Worm (Caenorhabditis elegans) whole organism, L2 larva: ENCODE measurements around the gene twk-11.

Experiments used
- C34F6.9 ChIP-seq: fragments of 150-350 bp; optimal IDR thresholded peaks from 2 replicates; lab custom pipeline; 2014; ENCODE audit warnings: missing biosample characterization, missing genetic modification characterization
- ZK546.5 ChIP-seq: sonication (generic microtip); optimal IDR thresholded peaks from 2 replicates; lab custom pipeline; 2017; ENCODE audit warnings: missing biosample characterization, missing genetic modification characterization
- alr-1 ChIP-seq: fragments of 150-350 bp; optimal IDR thresholded peaks from 2 replicates; lab custom pipeline; 2014; ENCODE audit warnings: missing biosample characterization, missing genetic modification characterization
- aly-2 ChIP-seq: fragments of 150-350 bp; optimal IDR thresholded peaks from 2 replicates; lab custom pipeline; 2014; ENCODE audit warnings: missing biosample characterization, missing genetic modification characterization
- ama-1 ChIP-seq: fragments of 150-350 bp; optimal IDR thresholded peaks from 2 replicates; lab custom pipeline; 2018; ENCODE audit warnings: inconsistent platforms
- blmp-1 ChIP-seq: sonication (generic microtip); optimal IDR thresholded peaks from 2 replicates; lab custom pipeline; 2017; ENCODE audit warnings: missing genetic modification characterization, mild to moderate bottlenecking, missing compliant biosample characterization, antibody characterized with exemption, moderate library complexity; ENCODE audit not compliant: insufficient read depth
- ceh-82 ChIP-seq: fragments of 150-350 bp; optimal IDR thresholded peaks from 2 replicates; lab custom pipeline; 2014; ENCODE audit warnings: missing biosample characterization, missing genetic modification characterization
- crh-2 ChIP-seq: sonication (generic microtip); optimal IDR thresholded peaks from 2 replicates; lab custom pipeline; 2017; ENCODE audit warnings: missing biosample characterization, missing genetic modification characterization
- elt-3 ChIP-seq: sonication (generic microtip); optimal IDR thresholded peaks from 2 replicates; lab custom pipeline; 2017; ENCODE audit warnings: missing biosample characterization, missing genetic modification characterization
- fos-1 ChIP-seq: fragments of 150-350 bp; optimal IDR thresholded peaks from 2 replicates; lab custom pipeline; 2014; ENCODE audit warnings: missing biosample characterization, missing genetic modification characterization
- gmeb-1 ChIP-seq: fragments of 150-350 bp; optimal IDR thresholded peaks from 2 replicates; lab custom pipeline; 2014; ENCODE audit warnings: missing biosample characterization, missing genetic modification characterization
- lin-11 ChIP-seq: fragments of 150-350 bp; sonication (generic microtip); optimal IDR thresholded peaks from 2 replicates; lab custom pipeline; 2014; ENCODE audit warnings: missing biosample characterization, missing genetic modification characterization, inconsistent platforms, mixed read lengths
- lsy-2 ChIP-seq, 2 experiments: fragments of 150-350 bp in 1 of 2; sonication (generic microtip) in 1 of 2; optimal IDR thresholded peaks; 2 replicates each; lab custom pipeline; 2014 to 2017; ENCODE audit warnings: missing biosample characterization in 2 of 2, missing genetic modification characterization in 2 of 2
- mbf-1 ChIP-seq: sonication (generic microtip); optimal IDR thresholded peaks from 2 replicates; lab custom pipeline; 2017; ENCODE audit warnings: missing biosample characterization, missing genetic modification characterization
- nhr-10 ChIP-seq: sonication (generic microtip); optimal IDR thresholded peaks from 2 replicates; lab custom pipeline; 2017; ENCODE audit warnings: missing biosample characterization, missing genetic modification characterization
- nhr-11 ChIP-seq: fragments of 150-350 bp; optimal IDR thresholded peaks from 2 replicates; lab custom pipeline; 2014; ENCODE audit warnings: missing biosample characterization, missing genetic modification characterization
- nhr-12 ChIP-seq: fragments of 150-350 bp; optimal IDR thresholded peaks from 2 replicates; lab custom pipeline; 2014; ENCODE audit warnings: missing biosample characterization, missing genetic modification characterization
- nhr-129 ChIP-seq: fragments of 150-350 bp; optimal IDR thresholded peaks from 2 replicates; lab custom pipeline; 2014; ENCODE audit warnings: missing biosample characterization, missing genetic modification characterization
- nhr-21 ChIP-seq: fragments of 150-350 bp; optimal IDR thresholded peaks from 2 replicates; lab custom pipeline; 2014; ENCODE audit warnings: missing biosample characterization, missing genetic modification characterization
- nhr-23 ChIP-seq: fragments of 150-350 bp; optimal IDR thresholded peaks from 2 replicates; lab custom pipeline; 2014; ENCODE audit warnings: missing biosample characterization, missing genetic modification reagents, missing genetic modification characterization
- nhr-25 ChIP-seq: fragments of 150-350 bp; sonication (generic microtip); optimal IDR thresholded peaks from 3 replicates; lab custom pipeline; 2014; ENCODE audit warnings: missing biosample characterization, missing genetic modification characterization
- nhr-6 ChIP-seq: fragments of 150-350 bp; optimal IDR thresholded peaks from 2 replicates; lab custom pipeline; 2014; ENCODE audit warnings: missing biosample characterization, missing genetic modification characterization
- nhr-77 ChIP-seq: fragments of 150-350 bp; optimal IDR thresholded peaks from 2 replicates; lab custom pipeline; 2014; ENCODE audit warnings: missing biosample characterization, missing genetic modification characterization
- sem-4 ChIP-seq: fragments of 150-350 bp; optimal IDR thresholded peaks from 2 replicates; lab custom pipeline; 2014; ENCODE audit warnings: missing biosample characterization, missing genetic modification reagents, missing genetic modification characterization
- sma-3 ChIP-seq: sonication (generic microtip); optimal IDR thresholded peaks from 2 replicates; lab custom pipeline; 2016; ENCODE audit warnings: missing genetic modification reagents, missing genetic modification characterization, missing compliant biosample characterization
- sma-9 ChIP-seq, 2 experiments: fragments of 150-350 bp in 1 of 2; sonication (generic microtip) in 1 of 2; optimal IDR thresholded peaks; 2 replicates each; lab custom pipeline; 2014 to 2016; ENCODE audit warnings: missing genetic modification characterization in 2 of 2, mild to moderate bottlenecking in 1 of 2, missing biosample characterization in 1 of 2, missing compliant biosample characterization in 1 of 2, missing genetic modification reagents in 1 of 2, moderate library complexity in 1 of 2
- snpc-4 ChIP-seq: fragments of 150-350 bp; optimal IDR thresholded peaks from 2 replicates; lab custom pipeline; 2014; ENCODE audit warnings: missing biosample characterization, missing genetic modification characterization
- unc-39 ChIP-seq: fragments of 150-350 bp; optimal IDR thresholded peaks from 2 replicates; lab custom pipeline; 2014; ENCODE audit warnings: missing biosample characterization, missing genetic modification characterization
- unc-55 ChIP-seq: fragments of 150-350 bp; sonication (generic microtip); optimal IDR thresholded peaks from 3 replicates; lab custom pipeline; 2014; ENCODE audit warnings: missing biosample characterization, missing genetic modification reagents, missing genetic modification characterization
- unc-62 ChIP-seq: fragments of 150-350 bp; optimal IDR thresholded peaks from 2 replicates; lab custom pipeline; 2014; ENCODE audit warnings: missing biosample characterization, missing genetic modification reagents, missing genetic modification characterization
- zag-1 ChIP-seq: fragments of 150-350 bp; optimal IDR thresholded peaks from 2 replicates; lab custom pipeline; 2014; ENCODE audit warnings: missing biosample characterization, missing genetic modification characterization
- ztf-1 ChIP-seq: fragments of 200-800 bp; sonication (Bioruptor generic); conservative IDR thresholded peaks from 2 replicates; pipeline ENCODE4 v1.3.6; 2022; ENCODE audit warnings: missing genetic modification characterization, missing compliant biosample characterization
- ztf-11 ChIP-seq: sonication (generic microtip); optimal IDR thresholded peaks from 2 replicates; lab custom pipeline; 2017; ENCODE audit warnings: missing biosample characterization, missing genetic modification characterization
- ztf-4 ChIP-seq: fragments of 150-350 bp; optimal IDR thresholded peaks from 2 replicates; lab custom pipeline; 2014; ENCODE audit warnings: missing biosample characterization, missing genetic modification characterization

The twk-11 gene

DNA sequence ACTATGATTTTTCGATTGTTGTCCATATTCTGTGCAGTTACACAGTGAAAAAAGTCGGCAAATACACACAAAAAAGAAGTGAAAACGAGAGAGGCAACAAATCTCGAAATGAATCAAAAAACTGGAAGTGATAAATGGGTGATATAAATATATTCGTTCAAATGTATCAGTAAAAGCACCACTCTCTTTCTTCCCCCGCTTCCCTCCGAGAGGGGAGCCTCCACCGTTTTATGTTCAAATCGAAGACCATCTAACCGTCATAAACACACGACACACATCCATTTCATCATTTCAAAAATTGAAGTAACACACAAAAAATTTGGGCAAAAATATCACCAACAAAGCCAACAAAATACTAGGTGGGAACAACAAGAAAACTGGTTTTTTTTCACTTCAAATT, 9.3 kb downstream of the twk-11 start, which contains the start of gene F20A1.6:
F20A1.6 (minus strand) TSS at position 101 of the 400 bp plus-strand sequence.
- TF ChIP-seq lin-11 (tag; lab: Kevin White, UChicago) (no peak), nhr-12 (no peak), nhr-129 (tag; lab: Kevin White, UChicago) (no peak), mbf-1 (no peak)

DNA sequence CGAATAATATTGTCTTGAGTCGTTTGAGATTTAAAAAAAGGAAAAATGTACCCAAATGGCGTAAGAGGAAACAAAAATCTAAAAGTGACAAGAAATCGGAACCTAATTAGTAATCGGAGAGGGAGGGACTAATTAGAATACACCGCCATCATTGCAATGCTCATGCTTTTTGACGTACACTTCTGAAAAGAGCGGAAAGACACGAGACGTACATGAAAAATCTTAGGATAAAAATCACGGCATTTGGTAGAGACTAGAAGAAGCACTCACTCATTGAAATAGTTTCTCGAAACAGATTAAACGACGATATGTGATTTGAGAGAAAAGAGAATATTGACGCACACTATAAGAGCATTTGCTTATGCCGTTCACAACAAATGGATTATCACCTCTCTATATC, 13.4 kb downstream of the twk-11 start:
- TF ChIP-seq ceh-82 (tag; lab: Kevin White, UChicago) (no peak), nhr-21 (tag; lab: Kevin White, UChicago) (no peak), lsy-2 (tag; optimal IDR thresholded peaks at IDR 0.05; lab: Kevin White, UChicago) (no peak), unc-39 (tag; lab: Kevin White, UChicago) (no peak), nhr-25 (no peak), unc-62 (GFP tag; lab: Kevin White, UChicago) (no peak), nhr-77 (tag; lab: Kevin White, UChicago) (no peak), fos-1 (no peak), nhr-6 (tag; lab: Kevin White, UChicago) (no peak), ztf-11 (no peak), nhr-10 (tag; lab: Kevin White, UChicago) (no peak), elt-3 (no peak), nhr-23 (tag; lab: Kevin White, UChicago) (no peak), ztf-4 (no peak), unc-55 (GFP tag; lab: Kevin White, UChicago) (no peak), snpc-4 (tag; lab: Kevin White, UChicago) (no peak), crh-2 (tag; lab: Kevin White, UChicago) (no peak), sma-9 (GFP tag; optimal IDR thresholded peaks at IDR 0.05; lab: Kevin White, UChicago) (no peak), sma-9 (tag; optimal IDR thresholded peaks at IDR 0.05; lab: Kevin White, UChicago) (no peak), lin-11 (tag; lab: Kevin White, UChicago) (no peak), sma-3 (no peak)

DNA sequence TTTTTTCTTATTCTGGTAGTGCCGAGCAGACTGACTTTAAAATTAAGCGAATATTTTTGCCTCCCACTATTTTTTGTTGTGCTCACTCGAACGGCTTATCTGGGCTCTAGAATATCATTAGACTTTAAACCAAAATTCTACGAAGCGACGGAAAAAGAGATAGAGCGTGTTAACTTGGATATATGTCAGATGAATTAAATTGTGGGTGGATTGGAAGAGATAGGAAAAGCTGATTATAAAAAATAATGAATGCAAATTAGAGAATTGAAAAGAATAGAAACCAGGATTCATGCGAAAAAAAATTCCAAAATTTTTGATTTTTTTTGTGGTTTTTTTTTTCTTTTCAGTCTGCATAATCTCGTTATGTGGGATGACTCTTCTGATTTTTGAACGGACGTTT, 14.6 kb downstream of the twk-11 start, which contains the start of gene F20A1.4:
F20A1.4 (minus strand) TSS at position 101 of the 400 bp plus-strand sequence.
- TF ChIP-seq nhr-10 (tag; lab: Kevin White, UChicago) (no peak), unc-39 (tag; lab: Kevin White, UChicago) (no peak), aly-2 (tag; lab: Kevin White, UChicago) (no peak), sma-9 (GFP tag; optimal IDR thresholded peaks at IDR 0.05; lab: Kevin White, UChicago) (no peak), sma-9 (tag; optimal IDR thresholded peaks at IDR 0.05; lab: Kevin White, UChicago) (no peak), gmeb-1 (no peak), unc-62 (GFP tag; lab: Kevin White, UChicago) (no peak), C34F6.9 (tag; lab: Kevin White, UChicago) (no peak), unc-55 (GFP tag; lab: Kevin White, UChicago) (no peak), nhr-21 (tag; lab: Kevin White, UChicago) (no peak), alr-1 (tag; lab: Kevin White, UChicago) (no peak), nhr-11 (tag; lab: Kevin White, UChicago) (no peak), nhr-23 (tag; lab: Kevin White, UChicago) (no peak), ztf-4 (no peak), snpc-4 (tag; lab: Kevin White, UChicago) (no peak), ztf-1 (GFP tag; lab: Robert Waterston, UW) (no peak), nhr-25 (no peak), blmp-1 (tag; lab: Kevin White, UChicago) (no peak)
- TF ChIP-seq, all 48 proteins: peak for 0

DNA sequence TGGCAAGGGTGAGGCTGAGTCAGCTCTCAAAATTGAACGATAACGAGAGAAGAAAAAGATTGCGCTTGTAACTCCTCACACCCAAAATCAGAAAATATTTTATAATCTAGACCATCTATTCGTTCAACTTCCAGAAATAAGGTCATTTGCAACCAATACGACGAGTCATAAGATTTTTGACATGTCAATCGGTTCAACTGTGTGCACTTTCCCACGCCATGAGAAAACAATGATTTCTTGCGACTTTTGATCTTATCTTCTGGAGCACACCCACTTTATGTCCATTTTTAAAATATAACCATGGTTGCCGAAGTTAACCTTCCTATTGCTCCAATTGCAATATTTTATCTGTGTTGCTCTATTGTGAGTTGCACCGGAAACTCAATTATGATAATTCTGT, 19.3 kb downstream of the twk-11 start, which contains the start of gene srsx-32:
srsx-32 (plus strand) TSS at position 301 of the 400 bp plus-strand sequence.
- no peak for TF ChIP-seq snpc-4 (tag; lab: Kevin White, UChicago)
- TF ChIP-seq nhr-12 = no peak
- TF ChIP-seq ama-1 = no peak
- TF ChIP-seq gmeb-1 = no peak
- TF ChIP-seq sem-4 (tag; lab: Kevin White, UChicago) = no peak
- no peak for TF ChIP-seq mbf-1
- no peak for TF ChIP-seq zag-1 (tag; lab: Kevin White, UChicago)
- no peak for TF ChIP-seq sma-3
- TF ChIP-seq unc-62 (GFP tag; lab: Kevin White, UChicago) = no peak
- no peak for TF ChIP-seq ceh-82 (tag; lab: Kevin White, UChicago)
- TF ChIP-seq ZK546.5 = no peak
- no peak for TF ChIP-seq unc-55 (GFP tag; lab: Kevin White, UChicago)
- no peak for TF ChIP-seq nhr-6 (tag; lab: Kevin White, UChicago)
